Fruit fly (Drosophila melanogaster) whole organism, embryonic: ENCODE results near the gene SmE.

ENCODE experiments used
- Ada2b ChIP-seq: fragments of 200-800 bp; sonication (Bioruptor generic); IDR thresholded peaks from 2 replicates; pipeline ENCODE4 v1.3.6; 2022; ENCODE audit warnings: missing biosample characterization, missing genetic modification characterization
- Aef1 ChIP-seq: fragments of 200-800 bp; sonication (Bioruptor generic); IDR thresholded peaks from 3 replicates; pipeline ENCODE4 v1.3.6; 2022; ENCODE audit warnings: missing biosample characterization, missing genetic modification characterization
- CG11723 ChIP-seq: fragments of 200-800 bp; sonication (Bioruptor generic); optimal IDR thresholded peaks from 2 replicates; lab custom pipeline; 2017; ENCODE audit warnings: missing biosample characterization, mild to moderate bottlenecking, missing genetic modification characterization
- CG1233 ChIP-seq: fragments of 200-800 bp; sonication (Bioruptor generic); optimal IDR thresholded peaks from 4 replicates; lab custom pipeline; 2018; ENCODE audit warnings: missing biosample characterization, mild to moderate bottlenecking, missing genetic modification characterization
- CG12744 ChIP-seq: fragments of 200-800 bp; sonication (Bioruptor generic); optimal IDR thresholded peaks from 2 replicates; lab custom pipeline; 2016; ENCODE audit warnings: missing biosample characterization, missing genetic modification characterization
- CG13296 ChIP-seq: fragments of 200-800 bp; sonication (Bioruptor generic); optimal IDR thresholded peaks from 3 replicates; lab custom pipeline; 2018; ENCODE audit warnings: missing biosample characterization, mild to moderate bottlenecking, missing genetic modification characterization
- CG14860 ChIP-seq: fragments of 200-800 bp; sonication (Bioruptor generic); IDR thresholded peaks from 3 replicates; pipeline ENCODE4 v1.3.6; 2022; ENCODE audit warnings: missing biosample characterization, missing genetic modification characterization; ENCODE audit not compliant: partially characterized antibody
- CG14965 ChIP-seq: fragments of 200-800 bp; sonication (Bioruptor generic); optimal IDR thresholded peaks from 2 replicates; lab custom pipeline; 2016; ENCODE audit warnings: missing biosample characterization, missing genetic modification characterization, borderline replicate concordance
- CG15073 ChIP-seq: fragments of 200-800 bp; sonication (Bioruptor generic); optimal IDR thresholded peaks from 2 replicates; lab custom pipeline; 2016; ENCODE audit warnings: missing biosample characterization, missing genetic modification characterization
- CG16813 ChIP-seq: fragments of 200-800 bp; sonication (Bioruptor generic); IDR thresholded peaks from 3 replicates; pipeline ENCODE4 v1.3.6; 2022; ENCODE audit warnings: missing biosample characterization, missing genetic modification characterization; ENCODE audit not compliant: partially characterized antibody
- CG2678 ChIP-seq: fragments of 200-800 bp; sonication (Bioruptor generic); optimal IDR thresholded peaks from 3 replicates; lab custom pipeline; 2019; ENCODE audit warnings: missing biosample characterization, mild to moderate bottlenecking, missing genetic modification characterization, moderate library complexity
- CG31365 ChIP-seq: fragments of 200-800 bp; sonication (Bioruptor generic); optimal IDR thresholded peaks from 2 replicates; lab custom pipeline; 2018; ENCODE audit warnings: missing biosample characterization, mild to moderate bottlenecking, missing genetic modification characterization
- CG3163 ChIP-seq: fragments of 200-800 bp; sonication (Bioruptor generic); optimal IDR thresholded peaks from 3 replicates; lab custom pipeline; 2016; ENCODE audit warnings: missing biosample characterization, missing genetic modification characterization
- CG32532 ChIP-seq: fragments of 200-800 bp; sonication (Bioruptor generic); IDR thresholded peaks from 2 replicates; pipeline ENCODE4 v1.3.6; 2022; ENCODE audit warnings: missing biosample characterization, missing genetic modification characterization
- CG33213 ChIP-seq: fragments of 200-800 bp; sonication (Bioruptor generic); optimal IDR thresholded peaks from 3 replicates; lab custom pipeline; 2016; ENCODE audit warnings: missing biosample characterization, missing genetic modification characterization
- CG3407 ChIP-seq: fragments of 200-800 bp; sonication (Bioruptor generic); optimal IDR thresholded peaks from 2 replicates; lab custom pipeline; 2018; ENCODE audit warnings: missing biosample characterization, mild to moderate bottlenecking, missing genetic modification characterization
- CG42726 ChIP-seq: fragments of 200-800 bp; sonication (Bioruptor generic); IDR thresholded peaks from 2 replicates; pipeline ENCODE4 v1.3.6; 2022; ENCODE audit warnings: missing biosample characterization, missing genetic modification characterization; ENCODE audit not compliant: partially characterized antibody
- CG43689 ChIP-seq: fragments of 200-800 bp; sonication (Bioruptor generic); IDR thresholded peaks from 2 replicates; pipeline ENCODE4 v1.3.6; 2022; ENCODE audit warnings: missing biosample characterization, missing genetic modification characterization
- CG4424 ChIP-seq: fragments of 200-800 bp; sonication (Bioruptor generic); optimal IDR thresholded peaks from 3 replicates; lab custom pipeline; 2016; ENCODE audit warnings: missing biosample characterization, missing genetic modification characterization
- CG4820 ChIP-seq: fragments of 200-800 bp; sonication (Bioruptor generic); optimal IDR thresholded peaks from 3 replicates; lab custom pipeline; 2016; ENCODE audit warnings: missing biosample characterization, missing genetic modification characterization
- CG6254 ChIP-seq: fragments of 200-800 bp; sonication (Bioruptor generic); optimal IDR thresholded peaks from 3 replicates; lab custom pipeline; 2017; ENCODE audit warnings: mild to moderate bottlenecking, missing biosample characterization, missing genetic modification reagents, missing genetic modification characterization
- CG6272 ChIP-seq: fragments of 200-800 bp; sonication (Bioruptor generic); IDR thresholded peaks from 2 replicates; pipeline ENCODE4 v1.3.6; 2022; ENCODE audit warnings: missing biosample characterization, missing genetic modification characterization
- CG7963 ChIP-seq: fragments of 200-800 bp; sonication (Bioruptor generic); IDR thresholded peaks from 3 replicates; pipeline ENCODE4 v1.3.6; 2022; ENCODE audit warnings: missing biosample characterization, missing genetic modification characterization; ENCODE audit not compliant: partially characterized antibody
- CG8765 ChIP-seq: fragments of 200-800 bp; sonication (Bioruptor generic); IDR thresholded peaks from 2 replicates; pipeline ENCODE4 v1.3.6; 2022; ENCODE audit warnings: missing biosample characterization, missing genetic modification characterization
- CG9437 ChIP-seq: fragments of 200-800 bp; sonication (Bioruptor generic); optimal IDR thresholded peaks from 2 replicates; lab custom pipeline; 2018; ENCODE audit warnings: missing biosample characterization, mild to moderate bottlenecking, missing genetic modification characterization
- CTCF ChIP-seq: fragments of 200-800 bp; sonication (Bioruptor generic); optimal IDR thresholded peaks from 2 replicates; lab custom pipeline; 2017; ENCODE audit warnings: missing biosample characterization, mild to moderate bottlenecking, missing genetic modification characterization, moderate library complexity
- Drgx ChIP-seq: fragments of 200-800 bp; sonication (Bioruptor generic); IDR thresholded peaks from 2 replicates; pipeline ENCODE4 v1.3.6; 2022; ENCODE audit warnings: missing biosample characterization, missing genetic modification characterization
- ERR ChIP-seq: fragments of 200-800 bp; sonication (Bioruptor generic); optimal IDR thresholded peaks from 2 replicates; lab custom pipeline; 2016; ENCODE audit warnings: missing biosample characterization, missing genetic modification characterization
- Ets65A ChIP-seq: fragments of 200-800 bp; sonication (Bioruptor generic); peaks from one replicate; lab custom pipeline; 2016; ENCODE audit warnings: missing biosample characterization, missing genetic modification characterization
- Hr3 ChIP-seq: fragments of 200-800 bp; sonication (Bioruptor generic); optimal IDR thresholded peaks from 3 replicates; lab custom pipeline; 2016; ENCODE audit warnings: missing biosample characterization, missing genetic modification characterization
- Lpt ChIP-seq: fragments of >200 bp; optimal IDR thresholded peaks from 2 replicates; lab custom pipeline; 2018; ENCODE audit warnings: missing biosample characterization, missing genetic modification characterization
- Mad ChIP-seq: fragments of 200-800 bp; sonication (Bioruptor generic); optimal IDR thresholded peaks from 2 replicates; lab custom pipeline; 2016; ENCODE audit warnings: missing biosample characterization, missing genetic modification characterization
- NK7.1 ChIP-seq: fragments of 200-800 bp; sonication (Bioruptor generic); optimal IDR thresholded peaks from 3 replicates; lab custom pipeline; 2016; ENCODE audit warnings: missing biosample characterization, missing genetic modification characterization
- PHDP ChIP-seq: fragments of 200-800 bp; sonication (Bioruptor generic); optimal IDR thresholded peaks from 3 replicates; lab custom pipeline; 2018; ENCODE audit warnings: missing biosample characterization, mild to moderate bottlenecking, missing genetic modification characterization, moderate library complexity
- Spps ChIP-seq: fragments of 200-800 bp; sonication (Bioruptor generic); optimal IDR thresholded peaks from 2 replicates; lab custom pipeline; 2018; ENCODE audit warnings: missing biosample characterization, mild to moderate bottlenecking, missing genetic modification characterization
- ac ChIP-seq: fragments of 200-800 bp; sonication (Bioruptor generic); optimal IDR thresholded peaks from 3 replicates; lab custom pipeline; 2017; ENCODE audit warnings: missing biosample characterization, mild to moderate bottlenecking, missing genetic modification characterization
- aop ChIP-seq: fragments of 200-800 bp; sonication (Bioruptor generic); IDR thresholded peaks from 2 replicates; pipeline ENCODE4 v1.3.6; 2022; ENCODE audit warnings: missing biosample characterization, missing genetic modification characterization
- az2 ChIP-seq: fragments of 200-800 bp; sonication (Bioruptor generic); optimal IDR thresholded peaks from 3 replicates; lab custom pipeline; 2016; ENCODE audit warnings: missing biosample characterization, missing genetic modification characterization
- bowl ChIP-seq: fragments of 200-800 bp; sonication (Bioruptor generic); IDR thresholded peaks from 2 replicates; pipeline ENCODE4 v1.3.6; 2022; ENCODE audit warnings: missing biosample characterization, missing genetic modification characterization
- bsh ChIP-seq, 2 experiments: fragments of 200-800 bp; sonication (Bioruptor generic); optimal IDR thresholded peaks; 2 replicates each; lab custom pipeline; 2017 to 2018; ENCODE audit warnings: mild to moderate bottlenecking in 2 of 2, missing biosample characterization in 2 of 2, missing genetic modification characterization in 2 of 2, moderate library complexity in 1 of 2
- btn ChIP-seq: fragments of 200-800 bp; sonication (Bioruptor generic); optimal IDR thresholded peaks from 2 replicates; lab custom pipeline; 2016; ENCODE audit warnings: missing biosample characterization, missing genetic modification characterization
- hkb ChIP-seq, 2 experiments: fragments of 200-800 bp in 1 of 2; fragments of >200 bp in 1 of 2; sonication (Bioruptor generic) in 1 of 2; IDR thresholded peaks in 1 of 2; optimal IDR thresholded peaks in 1 of 2; 2 replicates each; pipeline versions ENCODE4 v1.3.6 to Lab custom; 2017 to 2022; ENCODE audit warnings: missing biosample characterization in 1 of 2, missing genetic modification characterization in 1 of 2
- nom ChIP-seq: fragments of 200-800 bp; sonication (Bioruptor generic); optimal IDR thresholded peaks from 2 replicates; lab custom pipeline; 2017; ENCODE audit warnings: missing biosample characterization, missing genetic modification characterization, mild to moderate bottlenecking, moderate library complexity, missing genetic modification reagents
- pnt ChIP-seq: fragments of 200-800 bp; sonication (Bioruptor generic); optimal IDR thresholded peaks from 3 replicates; lab custom pipeline; 2016; ENCODE audit warnings: missing biosample characterization, missing genetic modification characterization
- so ChIP-seq: fragments of 200-800 bp; sonication (Bioruptor generic); IDR thresholded peaks from 3 replicates; pipeline ENCODE4 v1.3.6; 2022; ENCODE audit warnings: missing biosample characterization, missing genetic modification characterization
- trh ChIP-seq: fragments of 200-800 bp; sonication (Bioruptor generic); optimal IDR thresholded peaks from 2 replicates; lab custom pipeline; 2016; ENCODE audit warnings: missing biosample characterization, missing genetic modification characterization

SmE gene

dm6 chr2L:7899108-7899507 is 13.9 kb upstream of the SmE start:
- TF ChIP-seq CG6254 (GFP tag; lab: Kevin White, UChicago) (no peak), Drgx (GFP tag; lab: Robert Waterston, UW) (peak; percentile 63)
- TF ChIP-seq, all 482 proteins: peak for 1

dm6 chr2L:7898581-7898980 is 13.3 kb upstream of the SmE start:
- TF ChIP-seq Ets65A (peak; percentile 64), nom (GFP tag; lab: Kevin White, UChicago) (peak; percentile 56), CG31365 (tag; lab: Kevin White, UChicago) (no peak), Drgx (GFP tag; lab: Robert Waterston, UW) (peak; percentile 82), Aef1 (GFP tag; lab: Robert Waterston, UW) (no peak), bsh (GFP tag; optimal IDR thresholded peaks at IDR 0.05; lab: Kevin White, UChicago) (peak in 1 of 2 experiments; percentile 72), btn (GFP tag; lab: Kevin White, UChicago) (no peak), bowl (no peak), CG9437 (GFP tag; lab: Kevin White, UChicago) (no peak), CG6272 (GFP tag; lab: Robert Waterston, UW) (no peak), CG3163 (GFP tag; lab: Kevin White, UChicago) (no peak)

DNA sequence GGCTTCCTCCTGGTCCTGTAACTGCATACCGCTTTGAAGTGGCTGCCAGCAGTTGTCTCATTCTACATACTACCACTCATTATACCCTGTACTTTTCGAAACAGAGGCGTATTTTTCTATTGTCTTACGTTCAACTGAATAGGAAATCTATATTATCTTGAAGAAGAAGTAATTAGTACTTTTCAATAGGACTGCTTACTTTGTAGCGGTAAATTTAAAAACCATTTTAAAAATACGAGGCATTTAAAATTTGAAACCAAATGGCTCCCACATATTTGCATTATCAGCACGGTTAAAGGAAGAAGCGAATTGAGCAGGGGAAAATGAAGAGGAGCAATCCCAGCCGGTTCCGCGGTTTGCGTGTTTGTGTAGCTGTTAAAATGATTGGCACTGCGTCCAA is 12.0 kb upstream of the SmE start:
- TF ChIP-seq Drgx (GFP tag; lab: Robert Waterston, UW): peak; percentile 44; the same call in 1 of the 2 replicates
- TF ChIP-seq NK7.1: no peak
- TF ChIP-seq, all 482 proteins: peak for 1

dm6 chr2L:7890654-7891114 is 5.4 kb upstream of the SmE start, which contains the start of gene Spn28Db:
TSS of gene Spn28Db (minus strand) at chr2L:7890704.
- TF ChIP-seq so (no peak), CG3407 (GFP tag; lab: Kevin White, UChicago) (no peak), aop (GFP tag; lab: Robert Waterston, UW) (no peak), CG14860 (GFP tag; lab: Robert Waterston, UW) (no peak), CG4424 (GFP tag; lab: Kevin White, UChicago) (no peak), bowl (no peak), trh (no peak), Mad (GFP tag; lab: Kevin White, UChicago) (no peak), ERR (GFP tag; lab: Kevin White, UChicago) (no peak), Lpt (GFP tag; lab: Kevin White, UChicago) (no peak), CG8765 (GFP tag; lab: Robert Waterston, UW) (no peak), CG14965 (GFP tag; lab: Kevin White, UChicago) (no peak), CG16813 (GFP tag; lab: Robert Waterston, UW) (peak; percentile 69), CG33213 (peak; percentile 52), CTCF (GFP tag; lab: Kevin White, UChicago) (peak; percentile 97), PHDP (tag; lab: Kevin White, UChicago) (no peak), Spps (tag; lab: Kevin White, UChicago) (no peak), CG3163 (GFP tag; lab: Kevin White, UChicago) (peak; percentile 41), pnt (GFP tag; lab: Kevin White, UChicago) (no peak), CG12744 (no peak), CG2678 (tag; lab: Kevin White, UChicago) (no peak), CG1233 (GFP tag; lab: Kevin White, UChicago) (no peak), ac (GFP tag; lab: Kevin White, UChicago) (no peak), CG32532 (GFP tag; lab: Robert Waterston, UW) (peak; percentile 14; the same call in 1 of the 2 replicates), az2 (GFP tag; lab: Kevin White, UChicago) (no peak), CG43689 (GFP tag; lab: Robert Waterston, UW) (no peak), Hr3 (no peak), Ada2b (GFP tag; lab: Robert Waterston, UW) (no peak), CG15073 (GFP tag; lab: Kevin White, UChicago) (no peak), hkb (optimal IDR thresholded peaks at IDR 0.05; lab: Kevin White, UChicago) (no peak), hkb (GFP tag; IDR thresholded peaks at IDR 0.05; lab: Robert Waterston, UW) (no peak), CG11723 (no peak), CG4820 (no peak), CG13296 (no peak), CG7963 (peak; percentile 56; the same call in 1 of the 3 replicates), CG42726 (peak; percentile 62)
